Fruit fly (Drosophila melanogaster) whole organism, embryonic: ENCODE results near the gene CG14383.

Experiments
- BtbVII ChIP-seq: fragments of 200-800 bp; sonication (Bioruptor generic); optimal IDR thresholded peaks from 3 replicates; lab custom pipeline; 2017; ENCODE audit warnings: missing biosample characterization, mild to moderate bottlenecking, missing genetic modification characterization
- Bteb2 ChIP-seq: fragments of 200-800 bp; sonication (Bioruptor generic); optimal IDR thresholded peaks from 2 replicates; lab custom pipeline; 2016; ENCODE audit warnings: missing biosample characterization, missing genetic modification characterization
- CG10267 ChIP-seq: fragments of 200-800 bp; sonication (Bioruptor generic); optimal IDR thresholded peaks from 2 replicates; lab custom pipeline; 2018; ENCODE audit warnings: missing biosample characterization, mild to moderate bottlenecking, missing genetic modification characterization, moderate library complexity
- CG12299 ChIP-seq: fragments of 200-800 bp; sonication (Bioruptor generic); optimal IDR thresholded peaks from 2 replicates; lab custom pipeline; 2018; ENCODE audit warnings: missing biosample characterization, mild to moderate bottlenecking, missing genetic modification characterization
- CG15073 ChIP-seq: fragments of 200-800 bp; sonication (Bioruptor generic); optimal IDR thresholded peaks from 2 replicates; lab custom pipeline; 2016; ENCODE audit warnings: missing biosample characterization, missing genetic modification characterization
- CG17359 ChIP-seq: fragments of 200-800 bp; sonication (Bioruptor generic); optimal IDR thresholded peaks from 3 replicates; lab custom pipeline; 2018; ENCODE audit warnings: missing biosample characterization, mild to moderate bottlenecking, missing genetic modification characterization, moderate library complexity
- CG18619 ChIP-seq: fragments of 200-800 bp; sonication (Bioruptor generic); optimal IDR thresholded peaks from 3 replicates; lab custom pipeline; 2017; ENCODE audit warnings: missing biosample characterization, mild to moderate bottlenecking, missing genetic modification characterization
- CG2199 ChIP-seq: fragments of 200-800 bp; sonication (Bioruptor generic); IDR thresholded peaks from 3 replicates; pipeline ENCODE4 v1.3.6; 2022; ENCODE audit warnings: missing biosample characterization, missing genetic modification characterization
- CG2202 ChIP-seq: fragments of 200-800 bp; sonication (Bioruptor generic); optimal IDR thresholded peaks from 2 replicates; lab custom pipeline; 2018; ENCODE audit warnings: missing biosample characterization, mild to moderate bottlenecking, missing genetic modification characterization
- CG32532 ChIP-seq: fragments of 200-800 bp; sonication (Bioruptor generic); IDR thresholded peaks from 2 replicates; pipeline ENCODE4 v1.3.6; 2022; ENCODE audit warnings: missing biosample characterization, missing genetic modification characterization
- CG3726 ChIP-seq: fragments of 200-800 bp; sonication (Bioruptor generic); IDR thresholded peaks from 3 replicates; pipeline ENCODE4, ENCODE4 v1.3.6; 2022; ENCODE audit warnings: missing biosample characterization, missing genetic modification characterization
- CG3847 ChIP-seq: fragments of 200-800 bp; sonication (Bioruptor generic); IDR thresholded peaks from 2 replicates; pipeline ENCODE4 v1.3.6; 2022; ENCODE audit warnings: missing biosample characterization, missing genetic modification characterization
- CG6175 ChIP-seq: fragments of 200-800 bp; sonication (Bioruptor generic); IDR thresholded peaks from 3 replicates; pipeline ENCODE4 v1.3.6; 2022; ENCODE audit warnings: missing biosample characterization, missing genetic modification characterization
- CG6254 ChIP-seq: fragments of 200-800 bp; sonication (Bioruptor generic); optimal IDR thresholded peaks from 3 replicates; lab custom pipeline; 2017; ENCODE audit warnings: mild to moderate bottlenecking, missing biosample characterization, missing genetic modification reagents, missing genetic modification characterization
- CG6654 ChIP-seq: fragments of 200-800 bp; sonication (Bioruptor generic); optimal IDR thresholded peaks from 2 replicates; lab custom pipeline; 2017; ENCODE audit warnings: missing biosample characterization, mild to moderate bottlenecking, missing genetic modification characterization
- CG7556 ChIP-seq: fragments of 200-800 bp; sonication (Bioruptor generic); optimal IDR thresholded peaks from 2 replicates; lab custom pipeline; 2017; ENCODE audit warnings: missing biosample characterization, mild to moderate bottlenecking, missing genetic modification characterization
- CG7839 ChIP-seq: fragments of 200-800 bp; sonication (Bioruptor generic); optimal IDR thresholded peaks from 3 replicates; lab custom pipeline; 2018; ENCODE audit warnings: missing biosample characterization, mild to moderate bottlenecking, missing genetic modification characterization, moderate library complexity
- CG8388 ChIP-seq: fragments of 200-800 bp; sonication (Bioruptor generic); optimal IDR thresholded peaks from 2 replicates; lab custom pipeline; 2019; ENCODE audit warnings: missing biosample characterization, mild to moderate bottlenecking, missing genetic modification characterization, moderate library complexity
- D19A ChIP-seq: fragments of 200-800 bp; optimal IDR thresholded peaks from 3 replicates; lab custom pipeline; 2019; ENCODE audit warnings: missing biosample characterization, mild to moderate bottlenecking, missing genetic modification characterization, moderate library complexity
- Dip3 ChIP-seq: fragments of 200-800 bp; sonication (Bioruptor generic); optimal IDR thresholded peaks from 3 replicates; lab custom pipeline; 2016; ENCODE audit warnings: missing biosample characterization, missing genetic modification characterization
- Ets97D ChIP-seq: fragments of 200-800 bp; sonication (Bioruptor generic); optimal IDR thresholded peaks from 3 replicates; lab custom pipeline; 2016; ENCODE audit warnings: missing biosample characterization, missing genetic modification characterization
- HmgD ChIP-seq: fragments of 200-800 bp; sonication (Bioruptor generic); optimal IDR thresholded peaks from 3 replicates; lab custom pipeline; 2016; ENCODE audit warnings: missing biosample characterization, missing genetic modification characterization
- MESR4 ChIP-seq: fragments of 200-800 bp; sonication (Bioruptor generic); optimal IDR thresholded peaks from 2 replicates; lab custom pipeline; 2018; ENCODE audit warnings: missing biosample characterization, mild to moderate bottlenecking, missing genetic modification characterization, moderate library complexity
- Med ChIP-seq: fragments of 200-800 bp; sonication (Bioruptor generic); peaks from one replicate; lab custom pipeline; 2016; ENCODE audit warnings: missing biosample characterization, missing genetic modification characterization, mild to moderate bottlenecking, inconsistent platforms, moderate library complexity
- Mrtf ChIP-seq: fragments of 200-800 bp; sonication (Bioruptor generic); IDR thresholded peaks from 3 replicates; pipeline ENCODE4 v1.3.6; 2022; ENCODE audit warnings: missing biosample characterization, missing genetic modification characterization
- Nf-YA ChIP-seq: fragments of 200-800 bp; sonication (Bioruptor generic); IDR thresholded peaks from 2 replicates; pipeline ENCODE4 v1.3.6; 2022; ENCODE audit warnings: missing biosample characterization, missing genetic modification characterization
- Nf-YC ChIP-seq: fragments of 200-800 bp; optimal IDR thresholded peaks from 3 replicates; lab custom pipeline; 2019; ENCODE audit warnings: missing biosample characterization, mild to moderate bottlenecking, missing genetic modification characterization, moderate library complexity
- Sox102F ChIP-seq: fragments of 200-800 bp; sonication (Bioruptor generic); optimal IDR thresholded peaks from 2 replicates; lab custom pipeline; 2018; ENCODE audit warnings: missing biosample characterization, mild to moderate bottlenecking, missing genetic modification characterization, moderate library complexity
- chinmo ChIP-seq: fragments of 200-800 bp; sonication (Bioruptor generic); IDR thresholded peaks from 4 replicates; pipeline ENCODE4 v1.3.6; 2022; ENCODE audit warnings: missing biosample characterization, missing genetic modification characterization; ENCODE audit not compliant: partially characterized antibody
- crp ChIP-seq, 2 experiments: fragments of 200-800 bp; sonication (Bioruptor generic); optimal IDR thresholded peaks; 2 replicates in 1 of 2; 3 replicates in 1 of 2; lab custom pipeline; 2017; ENCODE audit warnings: missing biosample characterization in 2 of 2, missing genetic modification characterization in 2 of 2, mild to moderate bottlenecking in 1 of 2, moderate library complexity in 1 of 2
- cwo ChIP-seq: fragments of 200-800 bp; sonication (Bioruptor generic); optimal IDR thresholded peaks from 3 replicates; lab custom pipeline; 2017; ENCODE audit warnings: missing biosample characterization, missing genetic modification characterization, mild to moderate bottlenecking, moderate library complexity, missing genetic modification reagents
- hb ChIP-seq: fragments of 200-800 bp; sonication (Bioruptor generic); IDR thresholded peaks from 3 replicates; pipeline ENCODE4 v1.3.6; 2022; ENCODE audit warnings: missing biosample characterization, missing genetic modification characterization; ENCODE audit not compliant: partially characterized antibody
- jing ChIP-seq: fragments of 200-800 bp; sonication (Bioruptor generic); optimal IDR thresholded peaks from 2 replicates; lab custom pipeline; 2018; ENCODE audit warnings: missing biosample characterization, mild to moderate bottlenecking, missing genetic modification characterization
- kah ChIP-seq: fragments of 200-800 bp; sonication (Bioruptor generic); optimal IDR thresholded peaks from 2 replicates; lab custom pipeline; 2018; ENCODE audit warnings: missing biosample characterization, mild to moderate bottlenecking, missing genetic modification characterization
- kay ChIP-seq: fragments of 200-800 bp; sonication (Bioruptor generic); optimal IDR thresholded peaks from 2 replicates; lab custom pipeline; 2016; ENCODE audit warnings: missing biosample characterization, missing genetic modification characterization
- knrl ChIP-seq: fragments of 200-800 bp; sonication (Bioruptor generic); IDR thresholded peaks from 3 replicates; pipeline ENCODE4 v1.3.6; 2022; ENCODE audit warnings: missing biosample characterization, missing genetic modification characterization; ENCODE audit not compliant: partially characterized antibody
- mam ChIP-seq: fragments of 200-800 bp; sonication (Bioruptor generic); optimal IDR thresholded peaks from 3 replicates; lab custom pipeline; 2016; ENCODE audit warnings: missing biosample characterization, missing genetic modification characterization
- nmo ChIP-seq: fragments of 200-800 bp; sonication (Bioruptor generic); optimal IDR thresholded peaks from 2 replicates; lab custom pipeline; 2018; ENCODE audit warnings: missing biosample characterization, mild to moderate bottlenecking, missing genetic modification characterization, moderate library complexity
- pzg ChIP-seq: fragments of 200-800 bp; sonication (Bioruptor generic); optimal IDR thresholded peaks from 3 replicates; lab custom pipeline; 2018; ENCODE audit warnings: missing biosample characterization, mild to moderate bottlenecking, missing genetic modification characterization, moderate library complexity
- twi ChIP-seq: fragments of 200-800 bp; optimal IDR thresholded peaks from 2 replicates; lab custom pipeline; 2019; ENCODE audit warnings: missing biosample characterization, mild to moderate bottlenecking, missing genetic modification characterization, moderate library complexity
- wdn ChIP-seq: fragments of 200-800 bp; sonication (Bioruptor generic); IDR thresholded peaks from 2 replicates; pipeline ENCODE4 v1.3.6; 2022; ENCODE audit warnings: missing biosample characterization, missing genetic modification characterization

CG14383 gene

dm6 chr3R:12980628-12981219 lies 7.6 kb downstream of the CG14383 start, which contains the start of gene Paip2 (continued):
- TF ChIP-seq hb (GFP tag; lab: Robert Waterston, UW) (peak; percentile 98), HmgD (GFP tag; lab: Kevin White, UChicago) (peak; percentile 65), Med (GFP tag; lab: Kevin White, UChicago) (peak; percentile 90), CG3847 (GFP tag; lab: Robert Waterston, UW) (peak; percentile 28), Nf-YC (peak; percentile 32), CG32532 (GFP tag; lab: Robert Waterston, UW) (no peak), CG3726 (GFP tag; lab: Robert Waterston, UW) (no peak), D19A (tag; lab: Kevin White, UChicago) (peak; percentile 23), CG12299 (tag; lab: Kevin White, UChicago) (peak; percentile 5), pzg (GFP tag; lab: Kevin White, UChicago) (peak; percentile 87), jing (no peak), chinmo (GFP tag; lab: Robert Waterston, UW) (peak; percentile 99), BtbVII (GFP tag; lab: Kevin White, UChicago) (no peak), kay (GFP tag; lab: Kevin White, UChicago) (peak; percentile 17), MESR4 (peak; percentile 78), knrl (GFP tag; lab: Robert Waterston, UW) (peak; percentile 99), CG18619 (GFP tag; lab: Kevin White, UChicago) (no peak)
- TF ChIP-seq, all 482 proteins: peak for 139

DNA sequence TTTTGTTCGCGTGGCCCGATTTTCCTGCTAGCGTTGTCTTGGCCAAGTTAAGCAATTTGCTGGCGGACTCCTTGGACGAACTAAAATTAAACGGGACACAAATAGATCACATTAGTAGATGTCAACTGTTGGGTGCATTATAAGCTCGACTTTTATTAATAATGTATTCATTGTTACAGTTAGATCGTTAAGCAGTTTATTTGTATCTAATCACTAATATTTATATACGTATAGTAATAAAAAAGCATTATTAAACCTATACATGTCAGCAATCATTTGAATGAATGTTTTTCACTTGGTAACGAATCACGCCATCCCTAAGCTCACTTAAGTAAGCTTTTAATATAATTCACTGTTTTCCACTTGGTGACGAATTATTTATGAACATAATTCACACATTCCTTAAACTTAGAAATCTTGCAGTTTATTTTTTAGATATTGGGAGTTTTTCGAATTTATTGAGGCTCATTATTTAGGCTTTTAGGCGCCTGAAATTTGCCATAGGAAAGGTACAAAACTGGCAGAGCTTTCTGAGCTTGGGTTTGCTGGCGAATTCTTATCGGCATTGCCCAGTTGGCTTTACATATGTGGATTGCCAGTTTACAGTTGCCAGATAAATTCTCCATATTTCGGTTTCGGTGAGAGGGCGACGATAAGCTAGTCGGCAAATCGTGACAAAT lies 10.8 kb downstream of the CG14383 start, which contains the start of the genes CG7381 and CG7091:
TSS of gene CG7381 (minus strand) at position 101 of the 680 bp plus-strand sequence.
TSS of gene CG7091 (plus strand) at position 630 of the 680 bp plus-strand sequence.
- no peak for TF ChIP-seq nmo (GFP tag; lab: Kevin White, UChicago)
- no peak for TF ChIP-seq wdn (GFP tag; lab: Robert Waterston, UW)
- no peak for TF ChIP-seq Dip3
- no peak for TF ChIP-seq CG8388 (GFP tag; lab: Kevin White, UChicago)
- no peak for TF ChIP-seq CG15073 (GFP tag; lab: Kevin White, UChicago)
- TF ChIP-seq Ets97D (GFP tag; lab: Kevin White, UChicago) = no peak
- no peak for TF ChIP-seq CG6254
- TF ChIP-seq CG17359 (tag; lab: Kevin White, UChicago) = no peak
- TF ChIP-seq Sox102F (GFP tag; lab: Kevin White, UChicago) = no peak
- TF ChIP-seq CG6175 (GFP tag; lab: Robert Waterston, UW) = no peak
- no peak for TF ChIP-seq crp (GFP tag; optimal IDR thresholded peaks at IDR 0.05; lab: Kevin White, UChicago)
- no peak for TF ChIP-seq twi (tag; lab: Kevin White, UChicago)
- no peak for TF ChIP-seq CG2199 (GFP tag; lab: Robert Waterston, UW)
- TF ChIP-seq cwo (GFP tag; lab: Kevin White, UChicago) = no peak

DNA sequence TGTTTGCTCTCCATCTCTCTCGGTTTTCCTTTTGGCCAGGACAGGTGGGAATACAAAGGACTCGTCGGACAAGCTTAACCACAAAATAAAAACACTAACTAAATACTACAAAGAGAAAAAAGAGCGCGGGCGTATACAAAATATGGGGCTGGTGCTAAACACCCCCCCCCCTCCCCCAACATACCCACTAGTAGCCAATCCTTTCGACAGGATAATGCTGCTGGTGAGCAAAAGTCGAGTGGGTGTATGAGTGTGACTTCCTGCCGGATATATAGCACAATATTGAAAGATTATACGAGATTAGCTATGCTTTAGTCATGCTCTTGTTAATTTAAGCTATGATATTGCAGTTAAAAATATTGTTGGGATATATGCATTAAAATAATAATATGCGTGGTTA lies 13.1 kb downstream of the CG14383 start:
- TF ChIP-seq CG7839 (tag; lab: Kevin White, UChicago) = no peak
- TF ChIP-seq mam (GFP tag; lab: Kevin White, UChicago) = no peak
- TF ChIP-seq Mrtf (GFP tag; lab: Robert Waterston, UW) = no peak
- no peak for TF ChIP-seq CG2202 (tag; lab: Kevin White, UChicago)
- TF ChIP-seq CG7556 = no peak
- TF ChIP-seq CG6654 (GFP tag; lab: Kevin White, UChicago) = no peak
- no peak for TF ChIP-seq CG10267 (tag; lab: Kevin White, UChicago)
- no peak for TF ChIP-seq Nf-YA
- TF ChIP-seq Bteb2 = no peak
- no peak for TF ChIP-seq wdn (GFP tag; lab: Robert Waterston, UW)
- no peak for TF ChIP-seq kah (GFP tag; lab: Kevin White, UChicago)
